Fruit fly (Drosophila melanogaster): Measurements from ENCODE around the gene CG31200.

Gene CG31200

dm6 chr3R:20719286-20719685 is 25.9 kb downstream of the CG31200 start (continued):
- TF ChIP-seq Hmr (GFP tag; optimal IDR thresholded peaks at IDR 0.05) (peak; percentile 57), CG15269 (tag; optimal IDR thresholded peaks at IDR 0.05) (peak; percentile 32), row (GFP tag; IDR thresholded peaks at IDR 0.05) (peak; percentile 45; the same call in 1 of the 3 replicates), Sox102F (GFP tag; optimal IDR thresholded peaks at IDR 0.05) (peak; percentile 10), CoRest (tag; optimal IDR thresholded peaks at IDR 0.05) (peak; percentile 8), CG3847 (GFP tag; IDR thresholded peaks at IDR 0.05) (0 out of 2 replicates have a peak, but pooled peaks have one; percentile 15), pan (optimal IDR thresholded peaks at IDR 0.05) (no peak), pan (GFP tag; optimal IDR thresholded peaks at IDR 0.05 in 1 of 2, IDR thresholded peaks at IDR 0.05 in 1 of 2) (peak in 1 of 2 experiments; percentile 5), CG18599 (GFP tag; optimal IDR thresholded peaks at IDR 0.05) (peak; percentile 68), Meics (GFP tag; optimal IDR thresholded peaks at IDR 0.05) (peak; percentile 26), Rx (GFP tag; IDR thresholded peaks at IDR 0.05) (no peak), lab (GFP tag; optimal IDR thresholded peaks at IDR 0.05) (peak; percentile 51), CG11504 (tag; optimal IDR thresholded peaks at IDR 0.05) (peak; percentile 42), dysf (GFP tag; IDR thresholded peaks at IDR 0.05) (peak; percentile 31; the same call in 1 of the 3 replicates), Fer1 (GFP tag; optimal IDR thresholded peaks at IDR 0.05) (peak; percentile 52)

- peak; percentile 14; the same call in 1 of the 2 replicates for TF ChIP-seq amos (GFP tag; IDR thresholded peaks at IDR 0.05; ENCODE audit: partially characterized antibody)
- TF ChIP-seq pfk (GFP tag; optimal IDR thresholded peaks at IDR 0.05), result peak; percentile 96
- peak; percentile 59 for TF ChIP-seq CG1529 (GFP tag; optimal IDR thresholded peaks at IDR 0.05)
- peak; percentile 16 for TF ChIP-seq CG15479 (GFP tag; optimal IDR thresholded peaks at IDR 0.05)
- TF ChIP-seq Lpt (GFP tag; optimal IDR thresholded peaks at IDR 0.05), result no peak
- peak; percentile 59 for TF ChIP-seq Jarid2 (GFP tag; optimal IDR thresholded peaks at IDR 0.05)
- peak; percentile 30 for TF ChIP-seq abd-A (tag; optimal IDR thresholded peaks at IDR 0.05)
- no peak for TF ChIP-seq CG8290 (GFP tag; optimal IDR thresholded peaks at IDR 0.05)
- peak in 1 of 2 experiments; percentile 16 for TF ChIP-seq CG8290 (tag; optimal IDR thresholded peaks at IDR 0.05)
- TF ChIP-seq CG4617 (GFP tag; optimal IDR thresholded peaks at IDR 0.05; ENCODE audit: borderline replicate concordance), result no peak
- TF ChIP-seq CG14965 (GFP tag; optimal IDR thresholded peaks at IDR 0.05; ENCODE audit: borderline replicate concordance), result no peak
- no peak for TF ChIP-seq Nf-YC (tag; optimal IDR thresholded peaks at IDR 0.05)
- TF ChIP-seq ewg (GFP tag; optimal IDR thresholded peaks at IDR 0.05), result no peak
- no peak for TF ChIP-seq fd102C (GFP tag; optimal IDR thresholded peaks at IDR 0.05)
- peak; percentile 87 for TF ChIP-seq Deaf1 (tag; optimal IDR thresholded peaks at IDR 0.05)
- peak; percentile 8 for TF ChIP-seq CG13894 (tag; optimal IDR thresholded peaks at IDR 0.05)
- no peak for TF ChIP-seq Hmx (GFP tag; optimal IDR thresholded peaks at IDR 0.05)
- TF ChIP-seq CG31365 (tag; optimal IDR thresholded peaks at IDR 0.05), result no peak
- peak; percentile 25 for TF ChIP-seq scrt (GFP tag; optimal IDR thresholded peaks at IDR 0.05)
Observed at dm6 chr3R:20714360-20714759, 30.8 kb downstream of the CG31200 start, which contains the start of gene Oamb. Gene Oamb, minus strand, starts transcription at chr3R:20714577.
